Worm (Caenorhabditis elegans) whole organism, L4/young adult: ENCODE data around the gene ost-1.

Experiments used
- W03F9.2 ChIP-seq: fragments of 150-350 bp; optimal IDR thresholded peaks from 2 replicates; lab custom pipeline; 2014; ENCODE audit warnings: missing biosample characterization, missing genetic modification characterization
- dao-5 ChIP-seq: sonication (generic microtip); optimal IDR thresholded peaks from 2 replicates; lab custom pipeline; 2016; ENCODE audit warnings: missing genotype, missing genetic modification characterization, moderate library complexity, missing compliant biosample characterization
- him-1 ChIP-seq: sonication (generic microtip); optimal IDR thresholded peaks from 2 replicates; lab custom pipeline; 2016; ENCODE audit warnings: missing genotype, missing genetic modification reagents, missing genetic modification characterization, missing compliant biosample characterization

DNA sequence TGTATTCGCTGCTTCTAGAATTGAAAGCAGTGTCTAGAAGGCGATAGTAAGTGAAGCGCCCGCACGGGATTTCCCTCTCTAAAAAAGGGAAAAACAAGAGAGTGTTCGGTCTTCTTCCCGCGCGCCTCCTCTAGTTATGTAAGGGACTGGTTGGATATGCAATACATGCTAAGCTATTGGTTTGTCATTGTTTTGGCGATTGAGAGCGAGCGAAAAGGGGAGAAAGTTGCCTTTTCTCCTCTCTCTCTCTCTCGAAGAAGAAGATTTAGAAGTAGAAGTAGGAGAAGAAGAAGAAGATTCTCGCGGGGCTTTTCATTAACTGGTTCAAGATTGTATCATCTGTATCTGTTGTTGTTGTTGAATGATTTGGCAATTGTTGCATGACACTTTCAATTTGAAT is 33.1 kb upstream of the ost-1 start:
- TF ChIP-seq W03F9.2 (tag; lab: Kevin White, UChicago) = no peak
- TF ChIP-seq dao-5 (tag; lab: Kevin White, UChicago) = no peak
- TF ChIP-seq him-1 (tag; lab: Kevin White, UChicago) = no peak
